Worm (Caenorhabditis elegans) whole organism, L3 larva: Measurements from ENCODE around the gene clec-33.

Experiments
- aly-2 ChIP-seq: fragments of 150-350 bp; optimal IDR thresholded peaks from 2 replicates; lab custom pipeline; 2014; ENCODE audit warnings: missing biosample characterization, missing genetic modification characterization
- ceh-82 ChIP-seq: fragments of 150-350 bp; optimal IDR thresholded peaks from 2 replicates; lab custom pipeline; 2014; ENCODE audit warnings: missing biosample characterization, missing genetic modification characterization
- elt-3 ChIP-seq, 3 experiments: fragments of 150-350 bp in 1 of 3; sonication (generic microtip) in 2 of 3; optimal IDR thresholded peaks; 2 replicates in 2 of 3; 4 replicates in 1 of 3; lab custom pipeline; 2014 to 2017; ENCODE audit warnings: missing biosample characterization in 3 of 3, missing genetic modification characterization in 3 of 3
- pha-4 ChIP-seq: fragments of 150-350 bp; optimal IDR thresholded peaks from 2 replicates; lab custom pipeline; 2014; ENCODE audit warnings: missing biosample characterization, missing genetic modification reagents, missing genetic modification characterization
- tbx-2 ChIP-seq: sonication (generic microtip); optimal IDR thresholded peaks from 2 replicates; lab custom pipeline; 2016; ENCODE audit warnings: mild to moderate bottlenecking, missing genetic modification characterization, missing compliant biosample characterization

- TF ChIP-seq pha-4 (tag; lab: Kevin White, UChicago) (no peak), tbx-2 (no peak), ceh-82 (no peak), aly-2 (no peak), elt-3 (tag; optimal IDR thresholded peaks at IDR 0.05; lab: Kevin White, UChicago) (no peak)
Measured at ce11 chrV:16827485-16827884, 42.2 kb downstream of the clec-33 start, which contains the start of gene srh-216.
